Worm (Caenorhabditis elegans): ENCODE data around the gene cest-2.2.

ce11 chrV:14176572-14176971 lies 1.4 kb upstream of the cest-2.2 start:
- TF ChIP-seq unc-39 (tag; optimal IDR thresholded peaks at IDR 0.05) (no peak), ztf-11 (tag; optimal IDR thresholded peaks at IDR 0.05) (no peak), snpc-4 (tag; optimal IDR thresholded peaks at IDR 0.05) (no peak), nhr-76 (tag; optimal IDR thresholded peaks at IDR 0.05) (no peak), ces-1 (GFP tag; optimal IDR thresholded peaks at IDR 0.05) (no peak), unc-62 (GFP tag; optimal IDR thresholded peaks at IDR 0.05) (no peak), elt-1 (tag; optimal IDR thresholded peaks at IDR 0.05; ENCODE audit: borderline replicate concordance, insufficient read depth) (no peak), hlh-1 (tag; optimal IDR thresholded peaks at IDR 0.05) (no peak), ham-2 (GFP tag; optimal IDR thresholded peaks at IDR 0.05) (no peak), lsy-2 (tag; optimal IDR thresholded peaks at IDR 0.05) (no peak)

All from whole organism, mixed stage, embryonic.